Worm (Caenorhabditis elegans) whole organism, L1 larva: Measurements from ENCODE around the gene nhr-154.

Source experiments
- ceh-63 ChIP-seq: fragments of 200-800 bp; sonication (Bioruptor generic); optimal IDR thresholded peaks from 2 replicates; lab custom pipeline; 2018; ENCODE audit warnings: mild to moderate bottlenecking, missing genetic modification characterization, missing compliant biosample characterization
- ceh-82 ChIP-seq, 3 experiments: fragments of 150-350 bp in 1 of 3; sonication (generic microtip) in 2 of 3; optimal IDR thresholded peaks; 2 replicates each; lab custom pipeline; 2014 to 2017; ENCODE audit warnings: missing biosample characterization in 3 of 3, missing genetic modification characterization in 3 of 3
- dpl-1 ChIP-seq, 3 experiments: fragments of 150-350 bp in 2 of 3; sonication (generic microtip) in 1 of 3; optimal IDR thresholded peaks; 2 replicates each; lab custom pipeline; 2014 to 2017; ENCODE audit warnings: missing biosample characterization in 3 of 3, missing genetic modification characterization in 3 of 3, missing genetic modification reagents in 3 of 3
- dsc-1 ChIP-seq: sonication (generic microtip); optimal IDR thresholded peaks from 2 replicates; lab custom pipeline; 2016; ENCODE audit warnings: mild to moderate bottlenecking, missing genetic modification characterization, missing compliant biosample characterization
- fkh-10 ChIP-seq: sonication (generic microtip); optimal IDR thresholded peaks from 2 replicates; lab custom pipeline; 2017; ENCODE audit warnings: missing biosample characterization, missing genetic modification reagents, missing genetic modification characterization
- fkh-4 ChIP-seq: sonication (generic microtip); optimal IDR thresholded peaks from 2 replicates; lab custom pipeline; 2016; ENCODE audit warnings: missing compliant biosample characterization, missing genetic modification characterization, borderline replicate concordance
- hlh-17 ChIP-seq: fragments of 200-800 bp; sonication (Bioruptor generic); optimal IDR thresholded peaks from 2 replicates; lab custom pipeline; 2018; ENCODE audit warnings: missing genetic modification characterization, mild to moderate bottlenecking, missing compliant biosample characterization, moderate library complexity, borderline replicate concordance
- hlh-4 ChIP-seq: sonication (generic microtip); optimal IDR thresholded peaks from 2 replicates; lab custom pipeline; 2016; ENCODE audit warnings: mild to moderate bottlenecking, missing genetic modification characterization, missing compliant biosample characterization
- irx-1 ChIP-seq: sonication (generic microtip); optimal IDR thresholded peaks from 2 replicates; lab custom pipeline; 2016; ENCODE audit warnings: missing genetic modification characterization, missing compliant biosample characterization
- lin-13 ChIP-seq: fragments of 150-350 bp; optimal IDR thresholded peaks from 2 replicates; lab custom pipeline; 2014; ENCODE audit warnings: missing biosample characterization, missing genetic modification reagents, missing genetic modification characterization
- pax-3 ChIP-seq: fragments of 200-800 bp; sonication (Bioruptor generic); optimal IDR thresholded peaks from 2 replicates; lab custom pipeline; 2018; ENCODE audit warnings: mild to moderate bottlenecking, missing genetic modification characterization, moderate library complexity, missing compliant biosample characterization
- sup-37 ChIP-seq: fragments of 200-800 bp; sonication (Bioruptor generic); optimal IDR thresholded peaks from 2 replicates; lab custom pipeline; 2018; ENCODE audit warnings: mild to moderate bottlenecking, missing genetic modification characterization, missing compliant biosample characterization
- zip-4 ChIP-seq: fragments of 200-800 bp; sonication (Bioruptor generic); optimal IDR thresholded peaks from 2 replicates; lab custom pipeline; 2018; ENCODE audit warnings: mild to moderate bottlenecking, missing genetic modification characterization, moderate library complexity, missing compliant biosample characterization

nhr-154 gene

DNA sequence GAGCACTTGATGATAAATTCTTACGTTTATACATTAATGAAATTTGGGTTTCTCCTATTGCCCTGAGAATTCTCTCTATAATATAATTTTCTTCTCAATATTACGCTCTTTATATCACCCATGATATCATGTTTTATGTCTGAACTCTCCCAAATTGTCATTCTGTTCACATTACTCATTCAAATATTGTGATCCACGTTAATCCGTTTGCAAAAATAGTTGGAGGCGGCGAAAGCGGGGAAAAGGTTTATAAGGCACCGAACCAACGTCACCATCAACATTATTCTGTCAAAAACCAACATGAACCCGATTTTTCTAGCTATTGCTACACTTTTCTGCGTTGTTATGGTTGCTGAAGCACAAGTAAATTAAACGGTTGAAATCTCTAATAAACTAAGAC, 51.8 kb downstream of the nhr-154 start, which contains the start of gene C27A7.8:
Gene C27A7.8, plus strand, starts transcription at position 301 of the 400 bp plus-strand sequence.
- TF ChIP-seq irx-1 (tag; lab: Kevin White, UChicago) (no peak), ceh-63 (GFP tag; lab: Kevin White, UChicago) (no peak), fkh-10 (GFP tag; lab: Kevin White, UChicago) (no peak), sup-37 (GFP tag; lab: Kevin White, UChicago) (no peak), lin-13 (GFP tag; lab: Kevin White, UChicago) (no peak), ceh-82 (tag; optimal IDR thresholded peaks at IDR 0.05; lab: Kevin White, UChicago) (no peak), dpl-1 (GFP tag; optimal IDR thresholded peaks at IDR 0.05; lab: Kevin White, UChicago) (no peak), fkh-4 (tag; lab: Kevin White, UChicago) (no peak), pax-3 (tag; lab: Kevin White, UChicago) (peak; percentile 26), dsc-1 (tag; lab: Kevin White, UChicago) (peak; percentile 47), hlh-17 (GFP tag; lab: Kevin White, UChicago) (no peak), hlh-4 (no peak), zip-4 (GFP tag; lab: Kevin White, UChicago) (no peak)
